Worm (Caenorhabditis elegans) whole organism, L2 larva: ENCODE measurements around the gene C46C2.6.

Source experiments
- C34F6.9 ChIP-seq: fragments of 150-350 bp; optimal IDR thresholded peaks from 2 replicates; lab custom pipeline; 2014; ENCODE audit warnings: missing biosample characterization, missing genetic modification characterization
- F13H6.1 ChIP-seq: sonication (generic microtip); optimal IDR thresholded peaks from 2 replicates; lab custom pipeline; 2016; ENCODE audit warnings: missing genetic modification characterization, missing compliant biosample characterization
- R02D3.7 ChIP-seq: fragments of 150-350 bp; optimal IDR thresholded peaks from 2 replicates; lab custom pipeline; 2014; ENCODE audit warnings: missing biosample characterization, missing genetic modification characterization
- Y55F3AM.14 ChIP-seq: fragments of 200-800 bp; sonication (Bioruptor generic); optimal IDR thresholded peaks from 2 replicates; lab custom pipeline; 2018; ENCODE audit warnings: mild to moderate bottlenecking, missing genetic modification characterization, missing compliant biosample characterization
- ZK546.5 ChIP-seq: sonication (generic microtip); optimal IDR thresholded peaks from 2 replicates; lab custom pipeline; 2017; ENCODE audit warnings: missing biosample characterization, missing genetic modification characterization
- aly-2 ChIP-seq: fragments of 150-350 bp; optimal IDR thresholded peaks from 2 replicates; lab custom pipeline; 2014; ENCODE audit warnings: missing biosample characterization, missing genetic modification characterization
- ceh-16 ChIP-seq: fragments of 150-350 bp; optimal IDR thresholded peaks from 2 replicates; lab custom pipeline; 2014; ENCODE audit warnings: missing biosample characterization, missing genetic modification characterization
- egl-27 ChIP-seq: sonication (generic microtip); optimal IDR thresholded peaks from 3 replicates; lab custom pipeline; 2017; ENCODE audit warnings: missing biosample characterization, missing genetic modification reagents, missing genetic modification characterization
- elt-3 ChIP-seq: sonication (generic microtip); optimal IDR thresholded peaks from 2 replicates; lab custom pipeline; 2017; ENCODE audit warnings: missing biosample characterization, missing genetic modification characterization
- fos-1 ChIP-seq: fragments of 150-350 bp; optimal IDR thresholded peaks from 2 replicates; lab custom pipeline; 2014; ENCODE audit warnings: missing biosample characterization, missing genetic modification characterization
- lin-11 ChIP-seq: fragments of 150-350 bp; sonication (generic microtip); optimal IDR thresholded peaks from 2 replicates; lab custom pipeline; 2014; ENCODE audit warnings: missing biosample characterization, missing genetic modification characterization, inconsistent platforms, mixed read lengths
- lin-13 ChIP-seq: fragments of 150-350 bp; optimal IDR thresholded peaks from 2 replicates; lab custom pipeline; 2014; ENCODE audit warnings: missing biosample characterization, missing genetic modification reagents, missing genetic modification characterization
- lsy-2 ChIP-seq, 2 experiments: fragments of 150-350 bp in 1 of 2; sonication (generic microtip) in 1 of 2; optimal IDR thresholded peaks; 2 replicates each; lab custom pipeline; 2014 to 2017; ENCODE audit warnings: missing biosample characterization in 2 of 2, missing genetic modification characterization in 2 of 2
- mab-5 ChIP-seq: fragments of 150-350 bp; optimal IDR thresholded peaks from 2 replicates; lab custom pipeline; 2014; ENCODE audit warnings: missing biosample characterization, missing genetic modification characterization
- mbf-1 ChIP-seq: sonication (generic microtip); optimal IDR thresholded peaks from 2 replicates; lab custom pipeline; 2017; ENCODE audit warnings: missing biosample characterization, missing genetic modification characterization
- nhr-10 ChIP-seq: sonication (generic microtip); optimal IDR thresholded peaks from 2 replicates; lab custom pipeline; 2017; ENCODE audit warnings: missing biosample characterization, missing genetic modification characterization
- nhr-11 ChIP-seq: fragments of 150-350 bp; optimal IDR thresholded peaks from 2 replicates; lab custom pipeline; 2014; ENCODE audit warnings: missing biosample characterization, missing genetic modification characterization
- nhr-12 ChIP-seq: fragments of 150-350 bp; optimal IDR thresholded peaks from 2 replicates; lab custom pipeline; 2014; ENCODE audit warnings: missing biosample characterization, missing genetic modification characterization
- nhr-129 ChIP-seq: fragments of 150-350 bp; optimal IDR thresholded peaks from 2 replicates; lab custom pipeline; 2014; ENCODE audit warnings: missing biosample characterization, missing genetic modification characterization
- nhr-23 ChIP-seq: fragments of 150-350 bp; optimal IDR thresholded peaks from 2 replicates; lab custom pipeline; 2014; ENCODE audit warnings: missing biosample characterization, missing genetic modification reagents, missing genetic modification characterization
- nhr-237 ChIP-seq: fragments of 150-350 bp; optimal IDR thresholded peaks from 2 replicates; lab custom pipeline; 2014; ENCODE audit warnings: missing biosample characterization, missing genetic modification characterization
- nhr-6 ChIP-seq: fragments of 150-350 bp; optimal IDR thresholded peaks from 2 replicates; lab custom pipeline; 2014; ENCODE audit warnings: missing biosample characterization, missing genetic modification characterization
- nhr-77 ChIP-seq: fragments of 150-350 bp; optimal IDR thresholded peaks from 2 replicates; lab custom pipeline; 2014; ENCODE audit warnings: missing biosample characterization, missing genetic modification characterization
- sem-4 ChIP-seq: fragments of 150-350 bp; optimal IDR thresholded peaks from 2 replicates; lab custom pipeline; 2014; ENCODE audit warnings: missing biosample characterization, missing genetic modification reagents, missing genetic modification characterization
- sma-3 ChIP-seq: sonication (generic microtip); optimal IDR thresholded peaks from 2 replicates; lab custom pipeline; 2016; ENCODE audit warnings: missing genetic modification reagents, missing genetic modification characterization, missing compliant biosample characterization
- sma-9 ChIP-seq, 2 experiments: fragments of 150-350 bp in 1 of 2; sonication (generic microtip) in 1 of 2; optimal IDR thresholded peaks; 2 replicates each; lab custom pipeline; 2014 to 2016; ENCODE audit warnings: missing genetic modification characterization in 2 of 2, mild to moderate bottlenecking in 1 of 2, missing biosample characterization in 1 of 2, missing compliant biosample characterization in 1 of 2, missing genetic modification reagents in 1 of 2, moderate library complexity in 1 of 2
- snpc-4 ChIP-seq: fragments of 150-350 bp; optimal IDR thresholded peaks from 2 replicates; lab custom pipeline; 2014; ENCODE audit warnings: missing biosample characterization, missing genetic modification characterization
- unc-55 ChIP-seq: fragments of 150-350 bp; sonication (generic microtip); optimal IDR thresholded peaks from 3 replicates; lab custom pipeline; 2014; ENCODE audit warnings: missing biosample characterization, missing genetic modification reagents, missing genetic modification characterization
- unc-62 ChIP-seq: fragments of 150-350 bp; optimal IDR thresholded peaks from 2 replicates; lab custom pipeline; 2014; ENCODE audit warnings: missing biosample characterization, missing genetic modification reagents, missing genetic modification characterization
- ztf-1 ChIP-seq: fragments of 200-800 bp; sonication (Bioruptor generic); conservative IDR thresholded peaks from 2 replicates; pipeline ENCODE4 v1.3.6; 2022; ENCODE audit warnings: missing genetic modification characterization, missing compliant biosample characterization
- ztf-11 ChIP-seq: sonication (generic microtip); optimal IDR thresholded peaks from 2 replicates; lab custom pipeline; 2017; ENCODE audit warnings: missing biosample characterization, missing genetic modification characterization

Gene C46C2.6

DNA sequence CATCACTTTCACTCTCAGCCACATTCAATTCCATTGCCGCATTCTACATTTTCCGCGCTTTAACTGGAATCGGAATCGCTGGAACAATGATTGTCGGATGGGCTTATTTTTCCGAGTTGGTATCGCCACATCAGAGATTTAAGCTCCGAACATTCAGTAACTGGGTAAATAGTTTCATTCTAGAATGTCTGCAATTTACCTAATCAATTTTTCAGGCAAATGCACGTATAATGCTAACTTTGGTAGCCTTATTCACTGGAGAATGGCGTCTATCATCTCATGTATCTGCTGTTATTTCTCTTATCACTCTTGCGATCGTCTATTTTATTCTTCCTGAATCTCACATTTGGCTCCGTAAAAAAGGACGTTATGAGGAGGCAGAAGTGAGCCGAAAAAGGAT is 6.2 kb downstream of the C46C2.6 start:
- TF ChIP-seq nhr-6 (no peak), mab-5 (tag; lab: Kevin White, UChicago) (no peak), lin-13 (GFP tag; lab: Kevin White, UChicago) (no peak), nhr-10 (tag; lab: Kevin White, UChicago) (no peak)

DNA sequence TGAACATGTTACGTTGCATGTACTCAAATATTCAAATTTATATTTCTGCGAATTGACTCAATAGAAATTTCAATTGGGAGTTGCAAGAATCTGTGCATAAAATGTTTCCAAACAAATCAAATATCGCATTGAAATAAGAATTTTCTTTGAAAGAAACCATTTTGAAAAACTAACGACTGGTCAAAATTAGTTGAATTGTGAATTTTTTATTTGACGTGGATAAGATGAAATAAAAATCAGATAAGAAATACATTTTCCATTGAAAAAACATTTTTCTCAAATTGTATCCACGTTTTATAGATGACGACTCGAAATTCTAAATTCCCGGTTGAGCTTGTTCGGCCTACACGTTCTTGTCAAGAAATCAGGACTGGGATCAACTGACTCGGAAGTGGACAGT is 12.6 kb downstream of the C46C2.6 start, which contains the start of gene C46C2.3:
TSS of gene C46C2.3 (plus strand) at position 301 of the 400 bp plus-strand sequence.
- TF ChIP-seq lin-11 (tag; lab: Kevin White, UChicago), result no peak
- TF ChIP-seq nhr-11, result no peak

DNA sequence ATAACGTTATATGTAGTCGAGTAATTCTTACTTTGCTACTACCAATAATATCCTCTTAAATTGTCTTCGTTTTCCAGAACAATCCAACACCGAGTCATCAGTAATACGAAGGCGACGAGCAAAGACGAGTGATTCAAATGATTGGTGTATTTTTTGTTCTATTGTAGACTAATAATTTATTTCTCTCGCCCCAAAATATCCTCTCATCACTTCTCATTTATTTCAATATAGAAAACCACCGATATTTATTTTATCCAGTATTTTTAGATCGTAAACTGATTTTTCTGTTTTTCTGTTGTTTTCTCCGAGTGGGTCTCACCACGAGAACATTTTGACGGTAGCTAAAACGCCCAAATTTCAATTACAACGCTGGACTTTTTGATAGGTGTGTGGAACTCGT is 15.4 kb downstream of the C46C2.6 start:
- TF ChIP-seq nhr-237 (tag; lab: Kevin White, UChicago) (no peak), ztf-11 (tag; lab: Kevin White, UChicago) (no peak), R02D3.7 (tag; lab: Kevin White, UChicago) (no peak), unc-62 (GFP tag; lab: Kevin White, UChicago) (no peak), fos-1 (tag; lab: Kevin White, UChicago) (no peak), nhr-129 (no peak), nhr-23 (no peak), sma-9 (GFP tag; optimal IDR thresholded peaks at IDR 0.05; lab: Kevin White, UChicago) (no peak), sma-9 (tag; optimal IDR thresholded peaks at IDR 0.05; lab: Kevin White, UChicago) (no peak), sem-4 (tag; lab: Kevin White, UChicago) (no peak), unc-55 (GFP tag; lab: Kevin White, UChicago) (no peak), egl-27 (tag; lab: Kevin White, UChicago) (no peak), ztf-1 (GFP tag; lab: Robert Waterston, UW) (no peak), nhr-12 (no peak)
- TF ChIP-seq, all 48 proteins: peak for 0

DNA sequence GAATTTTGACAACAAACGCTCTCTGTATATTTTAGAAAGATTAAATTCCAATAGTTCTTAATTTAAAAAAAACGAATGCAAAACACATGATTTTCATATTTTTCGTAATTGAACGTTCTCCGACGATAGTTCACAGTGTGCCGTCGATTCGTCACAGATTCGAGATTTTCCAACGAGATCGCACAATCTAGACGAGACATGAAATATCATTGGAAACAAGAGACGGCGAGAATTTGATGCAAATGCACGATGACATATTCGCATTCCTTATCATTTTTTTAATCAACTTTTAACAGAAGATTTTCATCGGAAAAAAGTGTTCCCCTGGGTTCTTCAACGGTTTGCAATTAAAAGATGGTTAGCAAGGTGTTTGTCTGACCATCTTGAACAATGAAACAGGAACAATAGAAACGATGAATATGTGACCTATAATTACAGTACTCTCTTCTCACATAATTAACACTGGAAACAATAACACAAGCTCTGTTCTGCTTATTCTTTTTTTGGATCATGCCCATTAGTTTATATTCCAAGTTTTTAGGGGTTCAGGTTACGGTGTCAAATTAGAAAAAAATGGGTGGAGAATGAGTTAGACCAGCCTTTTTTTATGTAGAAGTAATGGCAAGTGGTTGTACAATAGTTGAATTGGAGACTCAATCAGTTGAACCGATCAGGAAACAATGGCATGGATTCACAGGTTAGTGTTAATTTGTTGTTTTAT is 20.4 kb downstream of the C46C2.6 start, which contains the start of gene Y11D7A.3:
TSS of gene Y11D7A.3 (plus strand) at position 671 of the 721 bp plus-strand sequence.
- TF ChIP-seq ceh-16 (tag; lab: Kevin White, UChicago) (no peak), snpc-4 (tag; lab: Kevin White, UChicago) (no peak), sma-9 (GFP tag; optimal IDR thresholded peaks at IDR 0.05; lab: Kevin White, UChicago) (peak; percentile 43), sma-9 (tag; optimal IDR thresholded peaks at IDR 0.05; lab: Kevin White, UChicago) (no peak), F13H6.1 (tag; lab: Kevin White, UChicago) (no peak), mab-5 (tag; lab: Kevin White, UChicago) (no peak), ZK546.5 (no peak)

DNA sequence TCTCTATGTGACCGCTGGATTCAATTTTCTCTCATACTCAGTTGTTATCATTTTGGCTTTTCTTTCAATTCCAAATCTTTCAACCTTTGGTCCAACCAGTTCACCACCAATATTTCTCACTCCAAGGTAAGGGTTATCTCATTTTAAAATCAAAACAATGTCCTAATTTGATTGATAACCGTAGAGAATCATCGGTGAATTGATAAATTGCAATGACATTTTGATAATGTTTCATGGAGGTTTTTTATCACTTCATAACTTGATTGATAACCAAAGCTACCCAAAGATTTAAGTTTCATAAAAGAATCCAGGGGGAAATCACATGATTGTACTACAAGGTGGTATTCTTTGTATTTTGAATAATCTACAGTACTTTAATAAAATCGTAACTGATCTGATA is 26.9 kb downstream of the C46C2.6 start:
- TF ChIP-seq C34F6.9 (no peak), ceh-16 (tag; lab: Kevin White, UChicago) (no peak), mbf-1 (tag; lab: Kevin White, UChicago) (no peak), sma-3 (GFP tag; lab: Kevin White, UChicago) (no peak), ztf-11 (tag; lab: Kevin White, UChicago) (no peak)
- TF ChIP-seq, all 48 proteins: peak for 0

DNA sequence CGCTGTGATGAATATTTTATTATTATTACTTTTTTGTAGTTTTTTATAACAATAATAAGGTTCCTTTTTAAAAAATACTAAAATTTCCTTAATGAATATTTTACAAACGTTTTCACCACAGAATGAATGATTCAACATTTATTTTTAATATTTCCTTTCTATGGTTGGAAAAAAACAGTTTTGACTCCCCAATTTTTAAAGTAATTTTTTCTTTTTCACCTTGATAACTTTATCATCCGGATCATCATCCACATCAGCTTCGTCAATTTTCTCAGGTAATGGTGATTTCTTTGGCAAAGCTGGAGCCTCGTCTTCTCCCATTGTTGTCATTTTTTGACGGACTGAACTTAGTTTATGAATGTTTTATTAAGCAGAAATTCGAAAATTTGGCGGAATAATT is 31.4 kb downstream of the C46C2.6 start, which contains the start of gene rab-28:
TSS of gene rab-28 (minus strand) at position 343 of the 400 bp plus-strand sequence.
- TF ChIP-seq fos-1 (tag; lab: Kevin White, UChicago) (no peak), nhr-11 (no peak), nhr-77 (tag; lab: Kevin White, UChicago) (no peak), nhr-6 (no peak), C34F6.9 (no peak)

DNA sequence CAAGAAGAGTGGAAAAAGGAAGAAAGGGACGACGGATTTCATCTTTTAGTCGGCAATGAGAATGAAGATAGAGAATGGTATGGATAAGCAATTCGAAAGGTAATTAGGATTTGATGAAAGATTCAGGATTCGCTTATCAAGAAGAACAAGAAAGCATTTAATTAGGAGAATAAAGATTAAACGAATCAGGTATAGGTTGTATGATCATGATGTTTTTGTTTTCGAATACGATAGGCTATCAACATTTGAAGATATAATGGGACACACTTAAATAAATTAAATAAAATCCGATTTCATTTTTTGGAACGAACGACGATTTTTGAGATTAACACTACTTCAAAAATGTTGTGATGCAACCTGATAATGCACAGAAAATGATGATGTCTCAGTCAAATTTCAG is 33.2 kb downstream of the C46C2.6 start, which contains the start of gene Y11D7A.5:
TSS of gene Y11D7A.5 (minus strand) at position 101 of the 400 bp plus-strand sequence.
- TF ChIP-seq Y55F3AM.14 (GFP tag; lab: Kevin White, UChicago) (no peak), elt-3 (tag; lab: Kevin White, UChicago) (no peak), R02D3.7 (tag; lab: Kevin White, UChicago) (no peak), ztf-11 (tag; lab: Kevin White, UChicago) (no peak), F13H6.1 (tag; lab: Kevin White, UChicago) (no peak), sma-9 (GFP tag; optimal IDR thresholded peaks at IDR 0.05; lab: Kevin White, UChicago) (no peak), sma-9 (tag; optimal IDR thresholded peaks at IDR 0.05; lab: Kevin White, UChicago) (no peak), mbf-1 (tag; lab: Kevin White, UChicago) (no peak), lsy-2 (tag; optimal IDR thresholded peaks at IDR 0.05; lab: Kevin White, UChicago) (no peak), aly-2 (tag; lab: Kevin White, UChicago) (no peak)
